Worm (Caenorhabditis elegans): Measurements from ENCODE around the gene fbxc-42.

fbxc-42 gene

DNA sequence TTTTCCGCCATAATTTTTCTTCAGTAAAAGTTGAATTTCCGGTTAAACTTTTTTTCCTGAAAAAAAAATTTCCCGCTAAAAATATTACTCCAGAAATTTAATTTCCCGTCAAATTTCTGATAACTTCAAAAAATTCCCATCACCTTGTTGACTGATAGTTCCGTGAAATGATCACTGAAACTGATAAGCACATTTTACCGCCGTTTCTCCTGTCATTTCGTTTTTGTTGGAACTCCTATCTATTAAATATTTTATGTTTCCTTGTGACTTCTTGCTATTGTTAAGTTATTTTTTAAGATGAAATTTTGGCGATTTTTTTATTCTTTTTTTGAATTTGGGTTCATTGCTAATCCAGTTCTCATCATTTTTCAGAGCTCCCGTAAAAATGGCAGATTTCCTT, 37.2 kb downstream of the fbxc-42 start, which contains the start of gene math-34:
math-34 (plus strand) TSS at position 371 of the 400 bp plus-strand sequence.
- TF ChIP-seq elt-2 (tag; optimal IDR thresholded peaks at IDR 0.05): peak; percentile 20
- TF ChIP-seq mef-2 (tag; optimal IDR thresholded peaks at IDR 0.05): no peak
- TF ChIP-seq sox-4 (tag; optimal IDR thresholded peaks at IDR 0.05): no peak

- TF ChIP-seq egl-13 (tag; optimal IDR thresholded peaks at IDR 0.05) (no peak), fkh-8 (tag; optimal IDR thresholded peaks at IDR 0.05) (no peak), dsc-1 (tag; optimal IDR thresholded peaks at IDR 0.05) (no peak), nhr-237 (tag; optimal IDR thresholded peaks at IDR 0.05) (no peak), nhr-77 (tag; optimal IDR thresholded peaks at IDR 0.05) (no peak), lin-15B (tag; optimal IDR thresholded peaks at IDR 0.05) (no peak), C34B4.2 (tag; optimal IDR thresholded peaks at IDR 0.05) (no peak), fos-1 (tag; optimal IDR thresholded peaks at IDR 0.05) (no peak), fkh-4 (tag; optimal IDR thresholded peaks at IDR 0.05; ENCODE audit: borderline replicate concordance) (no peak), nhr-71 (tag; optimal IDR thresholded peaks at IDR 0.05) (no peak), ztf-4 (tag; optimal IDR thresholded peaks at IDR 0.05) (no peak), lin-13 (GFP tag; optimal IDR thresholded peaks at IDR 0.05) (no peak), ceh-88 (GFP tag; IDR thresholded peaks at IDR 0.05) (no peak), nhr-12 (tag; optimal IDR thresholded peaks at IDR 0.05) (no peak), unc-30 (tag; optimal IDR thresholded peaks at IDR 0.05) (no peak), nhr-19 (GFP tag; conservative IDR thresholded peaks at IDR 0.05) (no peak), aha-1 (tag; optimal IDR thresholded peaks at IDR 0.05) (no peak), pqm-1 (tag; optimal IDR thresholded peaks at IDR 0.05) (no peak), vab-15 (tag; optimal IDR thresholded peaks at IDR 0.05) (no peak), mdl-1 (tag; optimal IDR thresholded peaks at IDR 0.05) (no peak)
Measured at ce11 chrII:1040464-1040863, 49.1 kb downstream of the fbxc-42 start, which contains the start of gene fbxb-39. TSS of gene fbxb-39 (minus strand) at chrII:1040564.

- TF ChIP-seq hlh-4 (tag; optimal IDR thresholded peaks at IDR 0.05) (no peak), nhr-47 (tag; optimal IDR thresholded peaks at IDR 0.05) (no peak), vab-15 (tag; optimal IDR thresholded peaks at IDR 0.05) (no peak), ztf-4 (tag; optimal IDR thresholded peaks at IDR 0.05) (no peak), hlh-17 (GFP tag; optimal IDR thresholded peaks at IDR 0.05; ENCODE audit: borderline replicate concordance) (no peak), nhr-85 (tag) (no peak), elt-2 (tag; optimal IDR thresholded peaks at IDR 0.05) (no peak), swsn-7 (tag; optimal IDR thresholded peaks at IDR 0.05) (no peak), lin-13 (GFP tag; optimal IDR thresholded peaks at IDR 0.05) (no peak), lir-3 (tag; optimal IDR thresholded peaks at IDR 0.05; ENCODE audit: poor library complexity) (no peak), xbp-1 (tag; optimal IDR thresholded peaks at IDR 0.05) (no peak), lin-15B (tag; optimal IDR thresholded peaks at IDR 0.05) (no peak), lin-39 (tag; optimal IDR thresholded peaks at IDR 0.05) (no peak), tlp-1 (tag; optimal IDR thresholded peaks at IDR 0.05) (no peak), nhr-12 (tag; optimal IDR thresholded peaks at IDR 0.05) (no peak), ceh-8 (GFP tag; optimal IDR thresholded peaks at IDR 0.05) (no peak), lin-14 (GFP tag; optimal IDR thresholded peaks at IDR 0.05) (no peak), nhr-19 (GFP tag; conservative IDR thresholded peaks at IDR 0.05) (no peak), lin-35 (GFP tag; optimal IDR thresholded peaks at IDR 0.05) (no peak), efl-3 (GFP tag; optimal IDR thresholded peaks at IDR 0.05) (no peak)
Measured at ce11 chrII:1042227-1042626, 50.8 kb downstream of the fbxc-42 start, which contains the start of gene fbxb-41. TSS of gene fbxb-41 (minus strand) at chrII:1042327.
